Worm (Caenorhabditis elegans) whole organism, L2 larva: ENCODE results near the gene C17G1.2.
A peak's percentile ranks its signal among the peaks of the same experiment; 100 is the strongest.

ENCODE experiments used
- elt-1 ChIP-seq: fragments of 150-350 bp; optimal IDR thresholded peaks from 2 replicates; lab custom pipeline; 2014; ENCODE audit warnings: missing biosample characterization, missing genetic modification characterization
- lin-11 ChIP-seq: fragments of 150-350 bp; sonication (generic microtip); optimal IDR thresholded peaks from 2 replicates; lab custom pipeline; 2014; ENCODE audit warnings: missing biosample characterization, missing genetic modification characterization, inconsistent platforms, mixed read lengths
- lsy-2 ChIP-seq, 2 experiments: fragments of 150-350 bp in 1 of 2; sonication (generic microtip) in 1 of 2; optimal IDR thresholded peaks; 2 replicates each; lab custom pipeline; 2014 to 2017; ENCODE audit warnings: missing biosample characterization in 2 of 2, missing genetic modification characterization in 2 of 2
- nhr-11 ChIP-seq: fragments of 150-350 bp; optimal IDR thresholded peaks from 2 replicates; lab custom pipeline; 2014; ENCODE audit warnings: missing biosample characterization, missing genetic modification characterization
- unc-55 ChIP-seq: fragments of 150-350 bp; sonication (generic microtip); optimal IDR thresholded peaks from 3 replicates; lab custom pipeline; 2014; ENCODE audit warnings: missing biosample characterization, missing genetic modification reagents, missing genetic modification characterization
- zag-1 ChIP-seq: fragments of 150-350 bp; optimal IDR thresholded peaks from 2 replicates; lab custom pipeline; 2014; ENCODE audit warnings: missing biosample characterization, missing genetic modification characterization

DNA sequence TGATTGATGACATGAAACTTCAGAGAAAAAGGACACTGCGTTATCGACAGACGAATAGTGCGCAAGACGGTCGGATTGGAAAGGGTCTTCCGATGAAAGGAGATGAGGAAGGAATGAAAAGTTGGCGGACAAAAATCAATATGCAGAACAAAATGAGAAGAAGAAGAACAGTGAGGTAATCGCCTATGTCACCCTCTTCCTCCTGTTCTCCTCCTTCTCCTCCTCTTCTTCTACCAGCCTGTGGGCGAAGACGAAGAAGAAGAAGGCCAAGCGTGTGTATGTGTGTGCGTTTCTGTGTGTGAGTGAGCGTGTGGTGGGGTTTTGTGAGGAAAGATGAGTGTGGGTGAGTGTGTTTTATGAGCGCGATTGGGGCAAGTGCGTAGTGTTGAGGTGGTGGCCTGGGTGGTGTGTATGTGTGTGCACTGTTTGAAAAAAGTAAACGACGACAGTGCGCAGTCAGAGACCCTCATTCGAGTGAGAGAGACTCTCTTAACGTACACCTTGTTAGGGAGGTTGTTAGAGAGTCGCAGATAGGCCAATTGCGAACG lies 10.9 kb downstream of the C17G1.2 start, which contains the start of gene tsp-21:
- TF ChIP-seq unc-55 (GFP tag; lab: Kevin White, UChicago), result peak; percentile 64
- TF ChIP-seq elt-1 (tag; lab: Kevin White, UChicago), result no peak
- TF ChIP-seq zag-1 (tag; lab: Kevin White, UChicago), result peak; percentile 55
- TF ChIP-seq lin-11, result peak; percentile 62
- TF ChIP-seq nhr-11 (tag; lab: Kevin White, UChicago), result no peak
- TF ChIP-seq lsy-2 (tag; optimal IDR thresholded peaks at IDR 0.05; lab: Kevin White, UChicago), result peak; percentile 42 to 67
